Fruit fly (Drosophila melanogaster): ENCODE data around the gene kug.
A peak's percentile ranks its signal among the peaks of the same experiment; 100 is the strongest.

Gene kug

DNA sequence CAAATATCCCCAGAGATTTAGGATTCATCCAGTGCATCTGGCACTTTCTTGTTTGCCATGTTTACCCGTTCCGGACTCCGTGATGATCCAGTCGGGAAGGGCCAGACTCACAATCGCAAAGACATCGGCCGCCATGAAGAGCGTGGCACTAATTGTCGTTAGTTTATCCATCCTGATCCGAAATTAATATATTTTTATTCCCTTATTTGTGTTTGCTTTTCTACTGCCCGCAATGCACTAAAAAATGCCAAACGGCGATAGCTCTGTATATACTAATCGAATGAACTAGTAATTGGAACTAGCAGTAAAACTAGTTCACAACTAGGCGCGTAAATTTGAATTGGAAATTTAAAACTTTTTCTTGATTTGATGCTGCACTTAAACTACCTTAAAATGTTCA lies 25.5 kb upstream of the kug start, which contains the start of gene CG14182 (continued):
- TF ChIP-seq Six4 (GFP tag; optimal IDR thresholded peaks at IDR 0.05) (no peak), MBD-R2 (GFP tag; IDR thresholded peaks at IDR 0.05) (peak; percentile 51), bigmax (GFP tag; optimal IDR thresholded peaks at IDR 0.05) (no peak), CG9437 (GFP tag; optimal IDR thresholded peaks at IDR 0.05) (no peak), gfzf (GFP tag; optimal IDR thresholded peaks at IDR 0.05) (peak; percentile 79), Jarid2 (GFP tag; optimal IDR thresholded peaks at IDR 0.05) (peak; percentile 18), YL-1 (GFP tag; optimal IDR thresholded peaks at IDR 0.05) (peak; percentile 6), Sox100B (GFP tag; optimal IDR thresholded peaks at IDR 0.05) (no peak), Sox102F (GFP tag; optimal IDR thresholded peaks at IDR 0.05) (no peak), gem (tag; optimal IDR thresholded peaks at IDR 0.05) (no peak), pzg (GFP tag; optimal IDR thresholded peaks at IDR 0.05) (peak; percentile 57), crc (GFP tag; optimal IDR thresholded peaks at IDR 0.05) (no peak), Opbp (GFP tag; IDR thresholded peaks at IDR 0.05; ENCODE audit: partially characterized antibody) (0 out of 3 replicates have a peak, but pooled peaks have one; percentile 39), Hr39 (optimal IDR thresholded peaks at IDR 0.05) (no peak), ERR (GFP tag; optimal IDR thresholded peaks at IDR 0.05) (no peak), CG33213 (GFP tag; optimal IDR thresholded peaks at IDR 0.05) (no peak), danr (GFP tag; IDR thresholded peaks at IDR 0.05) (no peak), BEAF-32 (GFP tag; optimal IDR thresholded peaks at IDR 0.05) (peak; percentile 35), odd (GFP tag; optimal IDR thresholded peaks at IDR 0.05) (no peak), Lpt (GFP tag; optimal IDR thresholded peaks at IDR 0.05) (no peak), CG31224 (GFP tag; IDR thresholded peaks at IDR 0.05) (no peak), wdn (GFP tag; IDR thresholded peaks at IDR 0.05) (no peak), amos (GFP tag; IDR thresholded peaks at IDR 0.05; ENCODE audit: partially characterized antibody) (peak; percentile 45; the same call in 1 of the 2 replicates), lmd (GFP tag; IDR thresholded peaks at IDR 0.05) (no peak), lola (GFP tag; optimal IDR thresholded peaks at IDR 0.05) (no peak), CG11247 (GFP tag; IDR thresholded peaks at IDR 0.05) (no peak), CG9932 (GFP tag; IDR thresholded peaks at IDR 0.05) (no peak), CG1529 (GFP tag; optimal IDR thresholded peaks at IDR 0.05) (no peak), luna (GFP tag; optimal IDR thresholded peaks at IDR 0.05) (no peak), Stat92E (GFP tag; optimal IDR thresholded peaks at IDR 0.05) (no peak), Dref (GFP tag; IDR thresholded peaks at IDR 0.05) (peak; percentile 43; the same call in 1 of the 2 replicates), cwo (GFP tag; optimal IDR thresholded peaks at IDR 0.05) (no peak), pum (GFP tag; optimal IDR thresholded peaks at IDR 0.05) (no peak), CG11504 (tag; optimal IDR thresholded peaks at IDR 0.05) (no peak), Sry-δ (GFP tag; optimal IDR thresholded peaks at IDR 0.05) (no peak), ac (GFP tag; optimal IDR thresholded peaks at IDR 0.05) (no peak), psq (GFP tag; optimal IDR thresholded peaks at IDR 0.05) (no peak), CG12659 (GFP tag; optimal IDR thresholded peaks at IDR 0.05) (no peak), CG8765 (GFP tag; IDR thresholded peaks at IDR 0.05) (no peak), bab2 (GFP tag; optimal IDR thresholded peaks at IDR 0.05) (no peak), dmrt11E (tag; optimal IDR thresholded peaks at IDR 0.05) (no peak), CTCF (GFP tag; optimal IDR thresholded peaks at IDR 0.05) (no peak), Fer3 (tag; optimal IDR thresholded peaks at IDR 0.05) (no peak), CG16815 (GFP tag; optimal IDR thresholded peaks at IDR 0.05) (no peak), CG1603 (tag; optimal IDR thresholded peaks at IDR 0.05) (no peak), Ravus (GFP tag; IDR thresholded peaks at IDR 0.05) (no peak), stwl (tag; optimal IDR thresholded peaks at IDR 0.05) (peak; percentile 52), Hr3 (GFP tag; optimal IDR thresholded peaks at IDR 0.05) (no peak), CG16863 (GFP tag; optimal IDR thresholded peaks at IDR 0.05) (no peak), unc-4 (GFP tag; IDR thresholded peaks at IDR 0.05; ENCODE audit: partially characterized antibody) (no peak), vfl (GFP tag; optimal IDR thresholded peaks at IDR 0.05) (no peak), cad (GFP tag; optimal IDR thresholded peaks at IDR 0.05) (no peak)

All from whole organism, embryonic.